Worm (Caenorhabditis elegans) whole organism, early embryonic: ENCODE measurements around the gene fbxa-44.

Experiments
- B0310.2 ChIP-seq: sonication (generic microtip); optimal IDR thresholded peaks from 2 replicates; lab custom pipeline; 2016; ENCODE audit warnings: mild to moderate bottlenecking, missing genetic modification characterization, missing compliant biosample characterization
- F13C5.2 ChIP-seq: sonication (generic microtip); optimal IDR thresholded peaks from 2 replicates; lab custom pipeline; 2017; ENCODE audit warnings: mild to moderate bottlenecking, missing genetic modification characterization, inconsistent platforms, missing compliant biosample characterization
- aly-1 ChIP-seq: sonication (generic microtip); optimal IDR thresholded peaks from 2 replicates; lab custom pipeline; 2016; ENCODE audit warnings: missing genetic modification characterization, missing compliant biosample characterization
- ama-1 ChIP-seq: fragments of 150-350 bp; optimal IDR thresholded peaks from 2 replicates; lab custom pipeline; 2014
- ceh-13 ChIP-seq: fragments of 200-800 bp; sonication (Bioruptor generic); optimal IDR thresholded peaks from 2 replicates; lab custom pipeline; 2018; ENCODE audit warnings: mild to moderate bottlenecking, missing genetic modification characterization, missing compliant biosample characterization
- ets-7 ChIP-seq: sonication (generic microtip); optimal IDR thresholded peaks from 2 replicates; lab custom pipeline; 2016; ENCODE audit warnings: missing genotype, missing genetic modification characterization, missing compliant biosample characterization
- flt-1 ChIP-seq: fragments of 200-800 bp; sonication (Bioruptor generic); IDR thresholded peaks from 2 replicates; pipeline ENCODE4 v1.3.6; 2022; ENCODE audit warnings: missing genetic modification characterization, missing compliant biosample characterization
- hmbx-1 ChIP-seq: sonication (generic microtip); optimal IDR thresholded peaks from 2 replicates; lab custom pipeline; 2016; ENCODE audit warnings: mild to moderate bottlenecking, missing genetic modification characterization, missing compliant biosample characterization
- hmg-4 ChIP-seq: fragments of 200-800 bp; sonication (Bioruptor generic); optimal IDR thresholded peaks from 2 replicates; lab custom pipeline; 2018; ENCODE audit warnings: mild to moderate bottlenecking, missing genetic modification characterization, missing compliant biosample characterization
- pes-1 ChIP-seq: fragments of 200-800 bp; sonication (Bioruptor generic); IDR thresholded peaks from 2 replicates; pipeline ENCODE4 v1.3.6; 2022; ENCODE audit warnings: missing genetic modification reagents, missing genetic modification characterization, missing compliant biosample characterization
- scrt-1 ChIP-seq: fragments of 200-800 bp; sonication (Bioruptor generic); IDR thresholded peaks from 2 replicates; pipeline ENCODE4 v1.3.6; 2022; ENCODE audit warnings: missing genetic modification characterization, missing compliant biosample characterization
- sea-1 ChIP-seq: fragments of 200-800 bp; sonication (Bioruptor generic); conservative IDR thresholded peaks from 2 replicates; pipeline ENCODE4 v1.3.6; 2022; ENCODE audit warnings: missing genetic modification characterization, missing compliant biosample characterization
- tbx-11 ChIP-seq: fragments of 200-800 bp; sonication (Bioruptor generic); IDR thresholded peaks from 2 replicates; pipeline ENCODE4 v1.3.6; 2022; ENCODE audit warnings: missing genetic modification characterization, missing compliant biosample characterization
- tbx-37 ChIP-seq: fragments of 200-800 bp; sonication (Bioruptor generic); conservative IDR thresholded peaks from 2 replicates; pipeline ENCODE4 v1.3.6; 2022; ENCODE audit warnings: missing genetic modification reagents, missing genetic modification characterization, missing compliant biosample characterization

DNA sequence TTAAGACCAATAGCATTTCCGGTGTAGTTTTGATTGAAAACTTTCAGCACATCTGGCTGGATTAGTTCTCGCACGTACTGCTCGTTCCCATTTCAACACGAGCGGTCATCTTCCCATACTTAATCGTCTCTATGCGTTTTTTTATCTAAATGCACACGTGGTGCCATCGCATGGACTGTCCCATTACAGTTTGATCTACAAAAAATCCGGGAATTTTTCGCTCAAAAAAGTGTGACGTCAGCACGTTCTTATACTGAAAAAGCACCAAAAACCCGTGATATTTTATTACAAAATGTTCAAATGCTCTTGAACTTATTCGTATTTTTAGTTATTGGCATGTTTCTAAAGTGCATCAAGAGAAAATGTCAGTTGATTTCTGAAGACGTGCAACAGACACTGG lies 32.9 kb downstream of the fbxa-44 start, which contains the start of gene Y102A5C.4:
- TF ChIP-seq tbx-37, result no peak
- no peak for TF ChIP-seq flt-1 (GFP tag; lab: Robert Waterston, UW)
- TF ChIP-seq ama-1, result no peak
- TF ChIP-seq tbx-11 (GFP tag; lab: Robert Waterston, UW), result no peak
- no peak for TF ChIP-seq sea-1
- no peak for TF ChIP-seq aly-1
- no peak for TF ChIP-seq pes-1 (GFP tag; lab: Robert Waterston, UW)
- TF ChIP-seq hmg-4 (GFP tag; lab: Kevin White, UChicago), result no peak
- no peak for TF ChIP-seq B0310.2
- TF ChIP-seq ets-7, result no peak
- no peak for TF ChIP-seq scrt-1 (GFP tag; lab: Robert Waterston, UW)
- no peak for TF ChIP-seq hmbx-1 (tag; lab: Kevin White, UChicago)
- TF ChIP-seq F13C5.2 (tag; lab: Kevin White, UChicago), result no peak
- no peak for TF ChIP-seq ceh-13
